Worm (Caenorhabditis elegans) whole organism, midembryonic: ENCODE data around the gene cab-1.

Experiments used
- T22C8.4 ChIP-seq: fragments of 200-800 bp; sonication (Bioruptor generic); IDR thresholded peaks from 2 replicates; pipeline ENCODE4 v1.3.6; 2022; ENCODE audit warnings: missing genetic modification characterization, missing compliant biosample characterization
- ref-1 ChIP-seq: fragments of 200-800 bp; sonication (Bioruptor generic); conservative IDR thresholded peaks from 2 replicates; pipeline ENCODE4 v1.3.6; 2022; ENCODE audit warnings: missing genetic modification reagents, missing genetic modification characterization, missing compliant biosample characterization

DNA sequence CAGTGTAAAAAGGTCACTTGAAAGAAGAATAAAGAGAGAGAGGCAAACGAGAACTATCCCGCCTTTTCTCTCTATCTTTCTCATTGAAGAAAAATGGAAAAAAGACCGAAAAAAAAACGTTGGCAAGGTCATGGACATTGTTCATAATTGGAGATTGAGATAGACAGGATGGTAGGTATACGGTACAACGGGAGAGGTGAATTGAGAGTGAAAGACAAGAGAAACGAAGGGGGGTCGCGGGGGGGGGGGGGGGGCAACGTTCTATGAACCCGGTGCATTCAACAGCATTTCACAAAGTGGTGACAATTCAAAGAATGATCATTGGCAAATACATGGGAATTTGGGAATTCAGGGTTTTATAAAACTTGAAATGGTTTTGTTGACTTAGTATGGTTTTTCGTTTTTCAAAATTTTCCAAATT lies 35.8 kb downstream of the cab-1 start:
- no peak for TF ChIP-seq T22C8.4 (GFP tag; lab: Robert Waterston, UW)
- no peak for TF ChIP-seq ref-1
